Worm (Caenorhabditis elegans) whole organism, L4 larva: ENCODE data around the gene sre-18.

Experiments used
- T20F7.1 ChIP-seq: fragments of 200-800 bp; sonication (Bioruptor generic); optimal IDR thresholded peaks from 2 replicates; lab custom pipeline; 2018; ENCODE audit warnings: mild to moderate bottlenecking, missing genetic modification characterization, missing compliant biosample characterization
- ZK546.5 ChIP-seq, 2 experiments: sonication (generic microtip); optimal IDR thresholded peaks; 2 replicates each; lab custom pipeline; 2017; ENCODE audit warnings: missing biosample characterization in 2 of 2, missing genetic modification characterization in 2 of 2
- aly-2 ChIP-seq: sonication (generic microtip); optimal IDR thresholded peaks from 2 replicates; lab custom pipeline; 2018; ENCODE audit warnings: missing biosample characterization, missing genetic modification characterization
- ama-1 ChIP-seq: fragments of 150-350 bp; optimal IDR thresholded peaks from 2 replicates; lab custom pipeline; 2014; ENCODE audit warnings: inconsistent platforms, mixed read lengths
- ceh-20 ChIP-seq: fragments of 200-800 bp; sonication (Bioruptor generic); IDR thresholded peaks from 2 replicates; pipeline ENCODE4 v1.3.6; 2022; ENCODE audit warnings: missing genetic modification reagents, missing genetic modification characterization, missing compliant biosample characterization
- daf-16 ChIP-seq, 3 experiments: sonication (generic microtip); optimal IDR thresholded peaks; 2 replicates each; lab custom pipeline; 2016 to 2017; ENCODE audit warnings: missing genetic modification characterization in 3 of 3, missing genetic modification reagents in 3 of 3, mild to moderate bottlenecking in 2 of 3, missing compliant biosample characterization in 2 of 3, missing biosample characterization in 1 of 3, moderate library complexity in 1 of 3
- daf-19 ChIP-seq: fragments of 200-800 bp; sonication (Bioruptor generic); conservative IDR thresholded peaks from 2 replicates; pipeline ENCODE4 v1.3.6; 2022; ENCODE audit warnings: missing genetic modification characterization, missing compliant biosample characterization
- lin-13 ChIP-seq: fragments of 150-350 bp; optimal IDR thresholded peaks from 2 replicates; lab custom pipeline; 2014; ENCODE audit warnings: missing biosample characterization, missing genetic modification reagents, missing genetic modification characterization
- lir-3 ChIP-seq: sonication (generic microtip); optimal IDR thresholded peaks from 2 replicates; lab custom pipeline; 2016; ENCODE audit warnings: mild to moderate bottlenecking, missing genetic modification characterization, missing compliant biosample characterization
- pqm-1 ChIP-seq: sonication (generic microtip); optimal IDR thresholded peaks from 2 replicates; lab custom pipeline; 2017; ENCODE audit warnings: missing biosample characterization, missing genetic modification characterization
- snpc-4 ChIP-seq: fragments of 150-350 bp; optimal IDR thresholded peaks from 2 replicates; lab custom pipeline; 2014; ENCODE audit warnings: missing biosample characterization, missing genetic modification characterization
- unc-62 ChIP-seq, 3 experiments: fragments of 150-350 bp in 1 of 3; sonication (generic microtip); optimal IDR thresholded peaks in 2 of 3; peaks in 1 of 3; 1 replicate in 1 of 3; 2 replicates in 2 of 3; lab custom pipeline; 2014 to 2017; ENCODE audit warnings: missing biosample characterization in 3 of 3, missing genetic modification characterization in 3 of 3, missing genetic modification reagents in 3 of 3, missing genotype in 1 of 3

DNA sequence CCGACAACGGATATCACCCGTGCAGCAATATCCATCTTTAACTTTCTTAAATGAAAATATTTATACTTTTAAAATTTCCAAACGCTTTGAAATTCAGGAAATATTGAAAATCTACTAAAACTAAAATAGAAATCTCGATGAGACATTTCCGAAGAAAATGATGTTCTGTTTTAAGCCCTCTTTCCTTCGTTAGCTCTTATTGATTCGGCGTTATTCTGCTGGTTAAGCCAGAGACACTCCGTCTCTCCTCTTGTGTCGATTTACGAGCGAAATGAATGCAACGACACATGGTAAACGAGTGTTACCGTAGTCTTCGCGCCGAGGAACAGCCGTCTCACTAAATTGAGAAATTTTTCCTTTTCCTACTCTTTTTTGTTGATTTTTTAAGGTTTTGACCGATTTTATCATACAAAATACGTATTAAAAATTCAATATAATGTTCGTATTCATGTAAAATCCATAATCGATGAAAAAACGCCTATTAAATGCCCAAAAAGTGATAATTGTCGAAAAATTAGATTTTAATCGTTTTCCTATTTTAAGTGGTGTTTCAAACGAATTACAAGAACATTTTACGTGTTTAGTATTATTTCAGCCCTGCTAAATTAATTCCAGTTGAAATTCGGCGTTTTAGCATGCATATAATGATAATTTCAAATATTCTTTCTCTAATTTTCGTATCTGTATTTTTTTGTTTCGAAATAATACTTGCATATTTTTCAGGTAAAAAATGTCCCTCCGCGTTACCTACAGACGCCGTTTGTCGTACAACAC, 38.9 kb upstream of the sre-18 start, which contains the start of the genes ppm-1.H and rpl-34:
- TF ChIP-seq unc-62 (GFP tag; optimal IDR thresholded peaks at IDR 0.05 in 1 of 2; lab: Kevin White, UChicago) (no peak), unc-62 (tag; optimal IDR thresholded peaks at IDR 0.05; lab: Kevin White, UChicago) (no peak), daf-16 (GFP tag; optimal IDR thresholded peaks at IDR 0.05; lab: Kevin White, UChicago) (no peak), daf-16 (tag; optimal IDR thresholded peaks at IDR 0.05; lab: Kevin White, UChicago) (no peak), lir-3 (no peak), aly-2 (tag; lab: Kevin White, UChicago) (no peak), ceh-20 (no peak), T20F7.1 (GFP tag; lab: Kevin White, UChicago) (no peak), lin-13 (GFP tag; lab: Kevin White, UChicago) (no peak), ZK546.5 (tag; optimal IDR thresholded peaks at IDR 0.05; lab: Kevin White, UChicago) (no peak), pqm-1 (no peak), ama-1 (lab: Kevin White, UChicago) (no peak), daf-19 (GFP tag; lab: Robert Waterston, UW) (no peak), snpc-4 (tag; lab: Kevin White, UChicago) (no peak)
